Worm (Caenorhabditis elegans) whole organism, midembryonic: ENCODE measurements around the gene fbxa-94.

Source experiments
- T22C8.4 ChIP-seq: fragments of 200-800 bp; sonication (Bioruptor generic); IDR thresholded peaks from 2 replicates; pipeline ENCODE4 v1.3.6; 2022; ENCODE audit warnings: missing genetic modification characterization, missing compliant biosample characterization
- cog-1 ChIP-seq: sonication (generic microtip); optimal IDR thresholded peaks from 2 replicates; lab custom pipeline; 2016; ENCODE audit warnings: missing genetic modification characterization, missing compliant biosample characterization
- flt-1 ChIP-seq: fragments of 200-800 bp; sonication (Bioruptor generic); IDR thresholded peaks from 2 replicates; pipeline ENCODE4 v1.3.6; 2022; ENCODE audit warnings: missing genetic modification characterization, missing compliant biosample characterization
- med-1 ChIP-seq: sonication (generic microtip); optimal IDR thresholded peaks from 2 replicates; lab custom pipeline; 2017; ENCODE audit warnings: missing genetic modification characterization, mild to moderate bottlenecking, missing compliant biosample characterization, antibody characterized with exemption, missing genetic modification reagents; ENCODE audit not compliant: insufficient read depth
- tab-1 ChIP-seq: fragments of 200-800 bp; sonication (Bioruptor generic); IDR thresholded peaks from 2 replicates; pipeline ENCODE4 v1.3.6; 2022; ENCODE audit warnings: missing genetic modification characterization, missing compliant biosample characterization

DNA sequence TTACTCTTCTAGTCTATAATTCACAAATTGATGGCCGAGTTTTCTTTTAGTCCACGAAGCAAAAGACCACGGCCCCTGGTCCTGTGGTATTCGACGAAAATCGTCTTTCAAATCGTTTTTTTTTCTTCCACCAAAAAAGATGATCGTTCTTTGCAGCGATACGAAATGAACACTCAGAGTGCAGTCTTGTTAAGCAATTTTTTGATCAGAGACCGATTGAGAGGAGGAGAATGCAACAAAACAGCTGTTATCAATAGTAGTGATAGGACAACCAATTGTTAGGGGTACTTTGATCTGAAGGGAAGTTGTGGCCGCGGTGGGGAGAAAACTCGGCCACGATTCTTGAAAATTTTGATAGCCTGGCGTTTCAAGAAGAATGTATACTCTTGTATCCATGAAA lies 8.7 kb upstream of the fbxa-94 start:
- no peak for TF ChIP-seq flt-1 (GFP tag; lab: Robert Waterston, UW)
- TF ChIP-seq tab-1 (GFP tag; lab: Robert Waterston, UW), result no peak
- no peak for TF ChIP-seq med-1 (GFP tag; lab: Kevin White, UChicago)
- no peak for TF ChIP-seq T22C8.4
- no peak for TF ChIP-seq cog-1 (tag; lab: Kevin White, UChicago)
